Fruit fly (Drosophila melanogaster): ENCODE measurements around the gene Mnr.

DNA sequence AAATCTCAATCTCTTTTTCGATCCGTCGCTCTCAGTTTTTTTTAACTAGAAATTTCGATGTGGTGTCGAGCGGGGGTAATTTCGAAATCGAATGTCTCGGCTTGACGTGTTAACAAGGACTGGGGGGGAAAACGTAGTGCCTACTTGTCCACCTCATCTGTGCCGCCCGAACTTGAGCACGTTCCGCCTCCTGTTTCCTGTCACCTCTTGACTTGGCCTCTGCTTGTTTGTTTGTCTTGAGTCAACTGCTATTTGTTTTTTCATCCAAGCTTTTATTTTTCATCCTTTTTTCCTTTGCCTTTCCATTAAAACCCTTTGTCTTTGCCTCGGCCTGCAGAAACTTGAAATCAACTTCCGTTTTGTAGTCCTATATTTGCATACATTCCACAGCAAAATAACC is 29.9 kb downstream of the Mnr start, which contains the start of gene CG1722:
- TF ChIP-seq psq (optimal IDR thresholded peaks at IDR 0.05) (no peak), EcR (GFP tag; optimal IDR thresholded peaks at IDR 0.05) (no peak), CG8478 (optimal IDR thresholded peaks at IDR 0.05) (no peak), Dll (optimal IDR thresholded peaks at IDR 0.05) (no peak)

Data from whole organism.